Fruit fly (Drosophila melanogaster) ovary, adult (tissue): ENCODE data around the gene ovo.

Experiments
- CG17801 ChIP-seq: fragments of 200-800 bp; optimal IDR thresholded peaks from 2 replicates; lab custom pipeline; 2019; ENCODE audit warnings: missing biosample characterization, mild to moderate bottlenecking, missing genetic modification characterization, moderate library complexity; ENCODE audit not compliant: partially characterized antibody

The ovo gene

DNA sequence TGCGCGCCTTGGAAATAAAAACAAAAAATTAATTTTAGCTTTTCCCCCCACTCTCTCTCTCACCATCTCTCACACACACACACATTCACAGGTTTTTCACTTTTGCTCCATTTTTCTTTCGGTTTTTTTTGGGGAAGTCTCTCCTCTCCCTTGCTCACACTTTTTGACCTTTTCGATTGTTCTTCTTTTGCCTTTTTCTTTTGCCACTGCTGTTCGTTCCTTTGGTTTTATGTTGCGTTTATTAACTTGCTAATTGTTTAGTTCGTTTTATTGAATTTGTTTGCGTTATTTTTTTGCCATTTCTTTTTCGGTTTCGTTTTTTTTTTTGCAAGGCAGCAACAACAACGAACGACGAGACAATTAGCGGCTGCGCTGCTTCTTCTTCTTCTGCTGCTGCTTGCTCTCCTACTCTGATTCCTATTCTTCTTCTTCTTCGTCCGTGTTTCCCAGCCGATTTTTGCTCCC, 34.3 kb downstream of the ovo start:
- peak; percentile 72 for TF ChIP-seq CG17801 (GFP tag; lab: Kevin White, UChicago)

DNA sequence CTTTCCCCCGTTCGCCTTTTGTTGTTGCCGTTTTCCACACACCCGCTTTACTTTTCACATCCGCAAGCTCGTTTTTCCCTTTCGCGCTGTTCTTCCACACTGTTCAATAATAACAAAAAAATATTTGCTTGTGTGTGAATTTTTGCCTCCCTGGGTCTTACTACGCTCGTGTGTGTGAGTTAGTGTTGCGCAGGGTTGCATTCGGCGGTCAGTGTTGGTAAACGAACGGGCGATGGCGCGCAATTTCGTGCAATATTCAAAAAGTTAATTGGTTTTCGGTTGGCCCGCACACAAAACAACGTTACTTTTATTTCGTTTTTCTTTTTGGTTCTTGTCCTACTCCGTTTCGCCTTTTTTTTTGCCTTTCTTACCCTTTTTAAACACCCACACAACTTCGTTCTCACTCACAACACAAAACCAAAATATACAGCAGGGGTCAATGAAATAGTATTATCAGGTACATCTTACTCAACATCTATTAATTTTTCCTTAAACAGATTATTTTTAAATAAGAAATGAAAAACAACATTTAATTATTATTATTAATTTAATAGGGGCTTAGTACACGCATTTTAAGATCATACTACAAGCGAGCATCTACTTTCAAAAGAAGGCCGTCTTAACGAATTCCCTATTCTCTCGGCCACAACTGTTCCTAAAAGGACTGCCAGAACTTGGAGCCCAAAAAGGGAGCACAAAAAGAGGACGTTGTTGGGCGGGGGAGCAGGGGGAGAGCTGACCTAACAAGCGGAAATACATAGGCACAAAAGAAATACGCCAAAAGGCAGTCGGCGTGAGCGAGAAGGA, 35.0 kb downstream of the ovo start:
- TF ChIP-seq CG17801 (GFP tag; lab: Kevin White, UChicago): peak; percentile 58

DNA sequence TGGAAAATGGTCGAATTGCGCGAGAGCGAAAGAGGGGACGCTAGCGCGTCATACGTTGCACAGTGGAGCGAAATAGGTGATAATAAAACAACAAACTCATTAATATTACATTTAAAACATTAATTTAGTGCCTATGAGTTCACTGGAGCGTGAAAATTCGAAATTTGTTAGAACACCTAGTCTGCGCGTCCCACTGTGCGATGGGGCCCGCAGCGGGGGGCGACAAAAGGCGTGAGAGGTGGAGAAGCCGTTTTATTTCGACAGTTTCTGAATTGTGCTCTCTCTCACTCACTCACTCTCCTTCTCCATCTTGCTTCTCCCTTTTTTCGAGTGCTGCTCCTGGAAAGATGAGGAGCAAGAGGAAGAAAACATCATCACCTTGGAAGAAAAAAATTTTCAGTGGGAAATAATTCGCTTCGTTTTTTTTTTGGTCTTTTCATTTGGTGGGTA, 35.6 kb downstream of the ovo start:
- TF ChIP-seq CG17801 (GFP tag; lab: Kevin White, UChicago): peak; percentile 59

DNA sequence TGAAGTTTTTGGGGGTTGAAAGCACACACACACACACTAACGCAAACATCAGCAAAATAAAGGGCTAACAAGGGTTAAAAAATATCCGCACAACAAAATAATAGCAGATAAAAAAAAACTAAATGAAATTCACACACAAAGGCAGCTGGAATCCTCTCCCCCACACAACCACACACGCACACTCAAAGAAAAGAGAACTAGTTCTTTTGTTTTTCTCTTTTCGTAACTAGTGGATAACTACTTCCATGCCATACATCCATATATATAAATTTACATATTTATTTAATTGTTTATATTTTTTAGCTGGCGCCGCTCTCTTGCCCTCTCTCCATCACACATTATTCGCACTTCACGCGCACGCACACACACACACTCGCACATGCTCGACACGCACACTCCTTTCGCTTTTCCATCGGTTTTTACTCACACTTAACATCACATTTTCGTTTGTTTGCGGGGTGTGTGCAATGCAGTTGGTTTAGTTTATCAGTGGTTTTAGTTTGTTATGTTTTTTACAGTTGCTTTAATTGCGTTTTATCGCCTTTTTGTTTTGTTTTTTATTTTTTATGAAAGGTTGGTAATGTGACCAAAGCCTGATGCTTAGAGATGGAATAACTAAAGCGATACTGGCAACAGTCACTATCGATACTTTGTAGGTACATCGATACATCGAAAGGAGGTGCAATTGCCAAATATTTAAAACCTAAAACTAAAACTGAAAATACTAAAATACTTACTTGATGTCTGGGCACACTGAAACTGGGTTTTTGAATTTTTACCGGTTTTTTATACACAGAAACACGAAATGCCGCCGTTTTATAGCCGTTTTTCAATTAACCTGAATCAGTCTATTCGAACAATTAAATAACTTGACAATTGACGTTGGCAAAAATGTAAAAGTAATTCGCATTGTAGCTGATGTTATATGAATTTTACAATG, 36.3 kb downstream of the ovo start, which contains the start of gene CG32767:
Gene CG32767, minus strand, starts transcription at position 623 of the 940 bp plus-strand sequence.
- TF ChIP-seq CG17801 (GFP tag; lab: Kevin White, UChicago): peak; percentile 88

DNA sequence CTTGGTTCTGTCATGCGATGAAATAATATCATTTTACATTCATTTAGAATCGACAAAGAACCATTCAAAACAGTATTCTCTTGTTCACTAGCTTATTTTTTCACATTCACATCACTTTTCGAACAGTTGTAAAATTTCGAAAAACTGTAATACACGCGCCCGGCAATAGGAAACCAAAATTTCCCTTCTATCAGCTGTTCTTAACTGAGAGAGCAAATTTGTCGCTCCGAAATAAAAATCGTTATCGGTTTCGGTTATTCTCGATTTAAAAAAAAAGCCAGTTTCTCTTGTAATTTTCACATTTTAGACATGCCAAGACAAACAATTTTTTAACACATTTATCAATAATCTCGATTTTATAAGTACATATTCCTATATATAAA, 37.0 kb downstream of the ovo start:
- no peak for TF ChIP-seq CG17801 (GFP tag; lab: Kevin White, UChicago)

DNA sequence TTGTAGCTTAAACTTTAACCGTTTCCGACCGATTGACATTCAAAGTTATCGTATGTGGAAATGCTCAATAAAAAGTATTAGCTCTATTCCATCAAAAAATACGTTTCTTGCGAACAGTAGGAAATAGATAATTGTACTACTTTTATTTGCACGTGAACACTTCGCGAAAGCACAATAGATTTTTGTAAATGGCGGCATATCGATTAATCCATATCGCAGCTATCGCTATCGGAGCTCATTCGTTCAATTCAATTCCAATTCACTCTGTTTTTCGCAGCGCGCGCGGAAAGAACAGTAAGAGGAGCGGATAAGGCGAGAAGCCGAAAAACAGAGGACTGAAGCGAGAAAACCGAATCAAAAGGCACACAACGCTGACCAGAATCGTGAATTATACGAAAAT, 37.4 kb downstream of the ovo start, which contains the start of the genes CG15465 and rg:
Gene CG15465, plus strand, starts transcription at position 291 of the 400 bp plus-strand sequence.
Gene rg, plus strand, starts transcription at position 291 of the 400 bp plus-strand sequence.
- TF ChIP-seq CG17801 (GFP tag; lab: Kevin White, UChicago): no peak

DNA sequence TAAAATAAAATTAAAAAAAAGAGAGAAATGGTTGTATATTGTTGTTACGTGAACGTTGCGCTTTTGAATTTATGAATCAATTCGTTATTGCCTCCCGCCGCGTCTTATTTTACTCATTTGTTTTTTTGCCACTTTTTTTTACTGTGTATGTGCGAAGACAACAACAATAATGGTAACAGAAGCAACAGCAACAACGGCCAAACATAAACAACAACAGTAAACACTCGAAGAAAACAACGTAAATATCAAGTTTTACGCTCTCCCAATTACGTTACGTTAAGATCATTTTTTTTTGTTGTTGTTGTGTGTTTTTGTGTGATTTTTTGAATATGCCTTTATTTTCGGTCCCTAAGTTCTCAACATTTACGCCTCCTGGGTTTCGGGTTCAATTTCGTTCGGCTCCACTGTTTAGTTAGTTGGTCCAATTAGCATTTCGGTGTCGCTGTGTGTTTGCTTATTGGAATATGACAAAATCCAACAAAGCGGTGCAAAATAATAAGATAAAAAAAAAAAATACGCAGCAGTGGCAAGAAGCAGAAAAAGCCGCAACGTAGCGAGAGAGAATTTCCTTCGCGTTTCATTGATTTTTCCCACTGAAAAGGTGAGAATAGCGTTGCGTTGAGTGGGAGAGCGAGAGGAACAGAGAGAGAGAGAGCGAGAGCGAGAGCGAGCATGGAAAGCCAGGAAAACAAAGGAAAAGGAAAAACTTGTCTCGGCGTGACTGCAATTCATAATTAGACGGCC, 38.1 kb downstream of the ovo start:
- peak; percentile 18 for TF ChIP-seq CG17801 (GFP tag; lab: Kevin White, UChicago)

DNA sequence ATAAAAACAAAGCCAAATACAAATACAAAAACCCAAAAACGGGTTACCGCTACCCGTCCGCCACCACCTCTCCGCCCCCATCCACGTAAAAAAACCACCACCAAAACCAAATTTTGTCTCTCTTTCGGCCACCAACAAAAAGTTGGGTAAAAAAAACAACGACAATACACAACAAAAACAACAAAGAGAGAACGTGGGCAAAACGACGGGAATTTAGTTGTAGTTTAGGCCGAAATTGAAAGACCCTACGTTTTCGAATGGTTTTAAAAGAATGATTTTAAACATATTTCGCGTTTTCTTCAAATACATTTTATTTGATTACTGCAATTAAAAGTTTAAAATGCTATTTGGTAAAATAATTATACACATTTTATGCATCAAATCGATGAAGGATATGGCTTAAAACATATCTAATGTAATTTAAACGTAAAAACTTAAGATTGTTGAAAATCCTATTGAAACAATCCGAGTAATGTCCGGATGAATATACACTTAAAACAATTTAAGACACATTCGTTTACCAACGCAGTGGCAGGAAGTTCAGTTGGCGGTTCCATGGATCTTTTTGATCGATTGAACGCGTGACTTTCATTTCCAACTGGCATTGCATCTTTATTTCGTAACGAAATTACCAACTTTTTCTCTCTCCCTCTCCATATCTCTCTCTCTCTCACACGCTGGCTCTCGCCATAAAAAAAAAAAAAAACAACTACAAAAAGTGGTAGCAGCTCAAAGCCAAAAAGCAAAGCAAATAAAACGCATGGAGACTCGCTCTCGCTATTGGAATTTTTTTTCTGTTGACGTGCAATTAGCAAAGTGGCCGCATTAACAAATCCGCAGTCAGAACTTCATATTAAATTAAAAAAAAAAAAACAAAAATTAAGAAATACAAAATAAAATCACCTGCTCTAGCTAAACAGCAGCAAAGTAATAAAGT, 38.9 kb downstream of the ovo start:
- TF ChIP-seq CG17801 (GFP tag; lab: Kevin White, UChicago): peak; percentile 78

DNA sequence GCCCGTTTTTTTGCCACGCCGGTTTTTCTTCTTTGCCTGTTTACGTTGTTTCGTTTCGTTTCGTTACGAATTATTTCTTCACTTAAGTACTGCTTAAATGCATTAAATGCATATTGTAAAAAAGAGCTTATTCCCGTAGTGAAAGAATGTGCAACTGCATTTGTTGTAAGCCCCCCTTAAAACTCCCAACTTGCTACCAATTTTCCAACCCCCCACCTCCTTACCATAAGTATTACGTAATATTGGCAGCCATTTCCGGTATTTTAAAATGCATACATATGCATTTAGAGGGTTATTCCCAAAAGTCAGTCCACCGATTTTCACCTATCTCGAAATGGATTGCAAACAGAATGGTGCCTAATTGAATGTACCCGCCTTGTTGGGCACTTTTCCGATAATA, 39.7 kb downstream of the ovo start:
- TF ChIP-seq CG17801 (GFP tag; lab: Kevin White, UChicago): no peak

DNA sequence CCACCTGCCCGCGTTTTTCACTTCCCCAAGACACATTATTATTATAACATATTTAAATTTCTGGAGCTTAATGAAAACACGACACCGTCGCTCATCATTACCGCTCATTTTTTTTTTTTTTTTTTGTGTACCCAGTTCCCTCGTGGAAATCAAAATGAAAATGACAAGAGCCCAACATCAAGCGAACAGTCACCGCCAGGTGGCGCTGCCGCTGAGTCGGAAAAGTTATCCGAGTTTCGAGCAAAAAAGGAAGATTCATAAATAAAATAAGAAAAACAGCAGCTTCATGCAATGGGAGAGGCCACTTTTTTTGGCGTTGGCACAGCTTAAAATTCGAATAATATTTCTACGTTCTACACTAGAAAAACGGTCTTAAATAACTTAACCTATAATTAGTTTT, 43.1 kb downstream of the ovo start:
- no peak for TF ChIP-seq CG17801 (GFP tag; lab: Kevin White, UChicago)

DNA sequence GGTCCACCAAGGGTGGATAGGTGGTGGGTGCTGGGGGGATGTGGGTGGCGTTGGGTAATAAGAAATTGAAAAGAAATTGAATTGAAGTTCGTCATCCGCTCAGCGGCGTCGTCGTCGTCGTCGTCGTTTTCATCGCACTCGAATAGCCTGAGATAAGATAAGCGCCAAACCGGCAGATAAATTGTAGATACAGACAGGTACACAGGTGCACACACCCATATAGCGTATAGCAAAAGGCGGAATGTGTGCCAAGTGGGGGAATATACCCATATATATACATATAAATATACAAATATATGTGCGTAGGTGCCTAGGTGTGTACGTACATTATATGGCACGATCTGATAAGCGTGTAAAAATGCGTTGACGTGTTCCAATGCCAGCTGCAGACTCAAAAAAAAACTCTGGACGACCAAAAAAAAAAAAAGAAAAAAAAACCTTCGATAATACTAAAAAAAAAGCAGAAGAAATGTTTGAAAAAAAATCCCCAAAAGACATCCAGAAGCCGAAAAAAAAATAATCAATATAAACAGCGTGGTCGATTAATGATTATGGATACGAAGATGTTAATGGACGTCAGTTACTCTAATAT, 43.8 kb downstream of the ovo start:
- no peak for TF ChIP-seq CG17801 (GFP tag; lab: Kevin White, UChicago)

DNA sequence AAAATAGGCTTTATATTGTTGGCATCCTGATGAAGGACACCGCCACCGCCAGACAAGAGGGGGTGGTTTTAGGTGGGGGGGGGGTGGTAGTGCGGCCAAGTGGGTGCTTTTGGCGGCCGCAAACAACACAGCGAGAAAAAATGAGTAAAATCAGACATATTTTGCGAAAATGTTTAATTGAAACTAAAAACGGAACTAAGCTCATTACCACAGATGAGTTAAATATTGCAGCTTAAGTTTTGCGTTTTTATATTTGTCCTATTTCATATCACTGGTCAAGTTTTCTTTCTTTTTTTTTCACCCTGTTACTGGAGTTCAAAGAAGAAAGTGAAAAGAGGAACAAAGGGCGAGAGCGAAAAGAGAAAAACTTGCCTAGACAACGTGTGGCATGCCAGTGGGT, 45.9 kb downstream of the ovo start:
- TF ChIP-seq CG17801 (GFP tag; lab: Kevin White, UChicago): no peak

DNA sequence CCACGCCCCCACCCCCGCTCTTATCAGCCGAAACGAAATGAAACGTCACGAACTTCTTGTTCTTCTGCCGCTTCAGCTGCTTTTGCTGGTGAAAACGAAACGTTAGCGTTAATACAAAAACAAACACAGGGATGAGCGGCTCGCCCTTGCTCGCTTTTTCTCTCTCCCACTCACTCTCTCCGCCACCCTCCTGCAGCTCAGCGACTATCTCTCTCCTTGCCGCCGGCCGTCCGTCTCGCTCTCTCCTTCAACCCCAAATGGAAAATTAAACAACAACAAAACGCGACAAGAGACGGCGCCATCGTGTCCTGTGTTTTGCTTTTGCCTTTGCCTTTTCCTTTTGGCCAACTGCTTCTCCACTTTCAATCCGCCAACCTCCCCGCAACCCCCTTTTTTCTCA, 46.3 kb downstream of the ovo start:
- no peak for TF ChIP-seq CG17801 (GFP tag; lab: Kevin White, UChicago)
